Fruit fly (Drosophila melanogaster) whole organism, adult: ENCODE data around the gene CG42813.

ENCODE experiments used
- CG11617 ChIP-seq: fragments of 200-800 bp; sonication (Bioruptor generic); optimal IDR thresholded peaks from 2 replicates; lab custom pipeline; 2017; ENCODE audit warnings: mild to moderate bottlenecking, missing biosample characterization, missing genetic modification reagents, missing genetic modification characterization
- CG12768 ChIP-seq: fragments of 200-800 bp; sonication (Bioruptor generic); optimal IDR thresholded peaks from 2 replicates; lab custom pipeline; 2017; ENCODE audit warnings: missing biosample characterization, missing genetic modification characterization, mild to moderate bottlenecking, moderate library complexity, missing genetic modification reagents
- CG14711 ChIP-seq: fragments of 200-800 bp; sonication (Bioruptor generic); optimal IDR thresholded peaks from 2 replicates; lab custom pipeline; 2018; ENCODE audit warnings: missing biosample characterization, mild to moderate bottlenecking, missing genetic modification characterization, moderate library complexity
- CG1620 ChIP-seq: fragments of 200-800 bp; sonication (Bioruptor generic); optimal IDR thresholded peaks from 2 replicates; lab custom pipeline; 2016; ENCODE audit warnings: missing biosample characterization, missing genetic modification characterization
- CG33017 ChIP-seq: fragments of 200-800 bp; sonication (Bioruptor generic); optimal IDR thresholded peaks from 2 replicates; lab custom pipeline; 2018; ENCODE audit warnings: missing biosample characterization, mild to moderate bottlenecking, missing genetic modification characterization, moderate library complexity
- CG5204 ChIP-seq: fragments of 200-800 bp; sonication (Bioruptor generic); optimal IDR thresholded peaks from 2 replicates; lab custom pipeline; 2016; ENCODE audit warnings: missing biosample characterization, missing genetic modification characterization
- CG7045 ChIP-seq: fragments of 200-800 bp; sonication (Bioruptor generic); optimal IDR thresholded peaks from 2 replicates; lab custom pipeline; 2017; ENCODE audit warnings: missing biosample characterization, mild to moderate bottlenecking, missing genetic modification characterization
- CG7101 ChIP-seq: fragments of 200-800 bp; sonication (Bioruptor generic); optimal IDR thresholded peaks from 2 replicates; lab custom pipeline; 2018; ENCODE audit warnings: missing biosample characterization, mild to moderate bottlenecking, missing genetic modification characterization, moderate library complexity
- Clk ChIP-seq: fragments of 200-800 bp; sonication (Bioruptor generic); optimal IDR thresholded peaks from 2 replicates; lab custom pipeline; 2017; ENCODE audit warnings: missing biosample characterization, missing genetic modification characterization
- Crg-1 ChIP-seq: fragments of 200-800 bp; sonication (Bioruptor generic); optimal IDR thresholded peaks from 2 replicates; lab custom pipeline; 2016; ENCODE audit warnings: missing biosample characterization, missing genetic modification characterization
- Hr96 ChIP-seq: fragments of 200-800 bp; sonication (Bioruptor generic); optimal IDR thresholded peaks from 2 replicates; lab custom pipeline; 2016; ENCODE audit warnings: missing biosample characterization, missing genetic modification characterization
- Mnt ChIP-seq: fragments of 200-800 bp; sonication (Bioruptor generic); optimal IDR thresholded peaks from 2 replicates; lab custom pipeline; 2016; ENCODE audit warnings: missing biosample characterization, mild to moderate bottlenecking, missing genetic modification characterization
- bab1 ChIP-seq: fragments of 200-800 bp; sonication (Bioruptor generic); optimal IDR thresholded peaks from 3 replicates; lab custom pipeline; 2019; ENCODE audit warnings: missing biosample characterization, mild to moderate bottlenecking, missing genetic modification characterization, moderate library complexity
- cic ChIP-seq: fragments of 200-800 bp; sonication (Bioruptor generic); optimal IDR thresholded peaks from 2 replicates; lab custom pipeline; 2017; ENCODE audit warnings: missing biosample characterization, mild to moderate bottlenecking, missing genetic modification characterization, moderate library complexity
- cnc ChIP-seq, 2 experiments: fragments of >200 bp; optimal IDR thresholded peaks; 2 replicates each; lab custom pipeline; 2017
- kay ChIP-seq: fragments of 200-800 bp; sonication (Bioruptor generic); peaks from one replicate; lab custom pipeline; 2016; ENCODE audit warnings: missing biosample characterization, missing genetic modification characterization, borderline replicate concordance
- ovo ChIP-seq: fragments of 200-800 bp; sonication (Bioruptor generic); optimal IDR thresholded peaks from 2 replicates; lab custom pipeline; 2016; ENCODE audit warnings: missing biosample characterization, missing genetic modification characterization
- tj ChIP-seq: fragments of 200-800 bp; sonication (Bioruptor generic); optimal IDR thresholded peaks from 3 replicates; lab custom pipeline; 2017; ENCODE audit warnings: missing biosample characterization, mild to moderate bottlenecking, missing genetic modification characterization, moderate library complexity
- toe ChIP-seq: fragments of 200-800 bp; sonication (Bioruptor generic); optimal IDR thresholded peaks from 2 replicates; lab custom pipeline; 2016; ENCODE audit warnings: missing biosample characterization, missing genetic modification characterization

CG42813 gene

DNA sequence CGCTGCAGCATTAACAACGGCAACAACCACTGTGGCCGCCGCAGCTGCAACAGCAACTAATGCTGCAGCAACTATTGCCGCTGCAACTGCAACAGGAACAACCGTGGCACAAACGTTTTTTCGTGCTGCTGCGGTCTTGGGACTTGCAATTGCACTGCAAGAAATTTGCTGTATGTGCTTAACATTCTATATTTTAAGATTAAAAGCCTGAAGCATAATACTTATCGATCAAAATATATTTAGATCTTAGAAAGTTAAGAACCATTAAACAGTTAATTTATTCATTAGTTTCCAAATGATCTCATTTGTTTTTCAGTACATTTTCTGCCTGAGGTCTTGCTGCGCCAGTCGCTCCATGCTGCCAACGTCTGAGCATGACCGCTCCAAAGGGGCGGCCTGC is 47.3 kb downstream of the CG42813 start:
- TF ChIP-seq CG1620, result no peak
- no peak for TF ChIP-seq CG33017 (tag; lab: Kevin White, UChicago)
- TF ChIP-seq Hr96, result no peak
- no peak for TF ChIP-seq CG11617 (GFP tag; lab: Kevin White, UChicago)
- TF ChIP-seq toe, result no peak
- no peak for TF ChIP-seq Clk (GFP tag; lab: Kevin White, UChicago)
- TF ChIP-seq Crg-1, result no peak
- no peak for TF ChIP-seq cic (GFP tag; lab: Kevin White, UChicago)
- TF ChIP-seq kay (GFP tag; lab: Kevin White, UChicago), result no peak
- no peak for TF ChIP-seq Mnt (GFP tag; lab: Kevin White, UChicago)
- no peak for TF ChIP-seq CG14711 (tag; lab: Kevin White, UChicago)
- TF ChIP-seq bab1 (GFP tag; lab: Kevin White, UChicago), result no peak
- TF ChIP-seq CG7101 (tag; lab: Kevin White, UChicago), result no peak
- TF ChIP-seq CG7045 (GFP tag; lab: Kevin White, UChicago), result no peak
- no peak for TF ChIP-seq CG5204 (GFP tag; lab: Kevin White, UChicago)
- no peak for TF ChIP-seq ovo
- no peak for TF ChIP-seq tj

DNA sequence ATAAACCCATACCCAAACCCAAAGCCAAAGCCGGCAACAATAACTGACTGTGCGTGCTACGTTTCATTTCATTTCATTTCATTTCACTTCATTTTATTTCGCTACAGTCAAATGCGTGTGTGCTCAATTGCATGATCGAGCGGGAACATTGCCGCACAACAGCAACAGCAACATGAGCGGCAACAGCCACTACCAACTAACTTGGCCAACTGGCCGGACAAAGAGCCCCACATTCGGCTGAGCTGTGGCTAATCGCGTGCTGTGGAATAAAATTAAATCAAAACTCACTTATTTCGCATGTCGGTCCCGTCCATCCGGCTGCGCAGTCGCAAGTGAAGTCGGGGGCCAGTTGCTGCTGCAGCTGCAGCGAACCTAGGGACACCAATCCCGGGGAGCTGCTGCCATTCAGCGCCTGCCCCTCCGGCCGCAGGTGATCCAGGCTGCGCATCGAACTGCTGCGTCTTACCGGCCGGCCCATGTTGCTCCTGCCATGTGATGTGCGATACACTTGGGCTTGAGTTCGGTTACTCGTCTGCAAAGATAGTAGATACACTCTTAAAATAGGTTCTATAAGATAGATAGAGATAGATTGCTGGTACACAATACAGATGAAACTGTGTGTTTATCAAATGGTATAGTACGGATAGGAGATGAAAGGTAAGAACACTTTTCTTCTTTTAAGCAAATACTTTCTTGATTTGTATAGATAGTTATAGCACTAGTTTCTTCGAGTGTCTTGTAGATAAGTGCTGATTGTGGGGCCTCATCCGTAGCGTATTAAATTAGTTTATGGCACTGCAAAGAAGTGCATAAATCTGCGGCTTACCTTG is 49.6 kb downstream of the CG42813 start:
- TF ChIP-seq CG7045 (GFP tag; lab: Kevin White, UChicago) (no peak), Clk (GFP tag; lab: Kevin White, UChicago) (no peak), CG12768 (GFP tag; lab: Kevin White, UChicago) (no peak), Mnt (GFP tag; lab: Kevin White, UChicago) (no peak), CG11617 (GFP tag; lab: Kevin White, UChicago) (no peak), CG14711 (tag; lab: Kevin White, UChicago) (no peak), CG33017 (tag; lab: Kevin White, UChicago) (no peak), toe (no peak), Crg-1 (no peak), cnc (optimal IDR thresholded peaks at IDR 0.05; lab: Kevin White, UChicago) (no peak), ovo (no peak), tj (no peak), cic (GFP tag; lab: Kevin White, UChicago) (no peak)

DNA sequence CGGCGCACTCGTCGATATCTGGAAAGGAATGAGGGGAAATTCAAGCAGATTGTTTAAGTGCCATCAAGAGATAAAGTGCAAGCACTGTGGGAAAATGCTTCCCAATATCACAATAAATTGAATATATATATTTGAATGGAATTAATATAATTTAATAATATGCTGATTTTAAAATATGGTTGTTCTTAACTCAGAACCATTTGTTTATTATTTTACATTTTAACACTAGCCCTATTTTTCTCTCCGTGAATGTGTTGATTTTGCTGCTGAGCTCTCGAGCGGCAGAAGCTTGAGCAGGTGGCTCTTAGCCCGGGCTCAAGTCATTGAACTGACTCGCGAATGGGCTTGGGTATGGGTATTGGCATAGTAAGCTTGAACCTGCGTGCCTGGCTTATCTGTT is 50.8 kb downstream of the CG42813 start:
- TF ChIP-seq cic (GFP tag; lab: Kevin White, UChicago) (no peak), Crg-1 (no peak), ovo (no peak), bab1 (GFP tag; lab: Kevin White, UChicago) (no peak)
